Fruit fly (Drosophila melanogaster): ENCODE results near the gene MFS3.
A peak's percentile ranks its signal among the peaks of the same experiment; 100 is the strongest.

The MFS3 gene

dm6 chr2L:1158519-1159319 lies 15.7 kb downstream of the MFS3 start, which contains the start of gene Tango14 (continued):
- TF ChIP-seq CG4617 (GFP tag; optimal IDR thresholded peaks at IDR 0.05; ENCODE audit: borderline replicate concordance) = peak; percentile 34
- 0 out of 4 replicates have a peak, but pooled peaks have one; percentile 20 for TF ChIP-seq Dll (GFP tag; IDR thresholded peaks at IDR 0.05; ENCODE audit: partially characterized antibody)
- peak; percentile 95 for TF ChIP-seq bigmax (GFP tag; optimal IDR thresholded peaks at IDR 0.05)
- peak; percentile 59 for TF ChIP-seq sens (GFP tag)
- no peak for TF ChIP-seq sim (GFP tag; IDR thresholded peaks at IDR 0.05)
- peak; percentile 68 for TF ChIP-seq cwo (GFP tag; optimal IDR thresholded peaks at IDR 0.05)
- no peak for TF ChIP-seq HLH3B (GFP tag; IDR thresholded peaks at IDR 0.05)
- no peak for TF ChIP-seq CG11723 (GFP tag; optimal IDR thresholded peaks at IDR 0.05)
- 0 out of 4 replicates have a peak, but pooled peaks have one; percentile 34 for TF ChIP-seq chinmo (GFP tag; IDR thresholded peaks at IDR 0.05; ENCODE audit: partially characterized antibody)
- peak; percentile 45; the same call in 1 of the 2 replicates for TF ChIP-seq Bgb (GFP tag; IDR thresholded peaks at IDR 0.05; ENCODE audit: partially characterized antibody)
- no peak for TF ChIP-seq CG18476 (GFP tag; optimal IDR thresholded peaks at IDR 0.05)
- peak; percentile 68 for TF ChIP-seq Med (GFP tag)
- TF ChIP-seq zfh1 (GFP tag; IDR thresholded peaks at IDR 0.05) = 0 out of 3 replicates have a peak, but pooled peaks have one; percentile 28
- peak; percentile 46; the same call in 1 of the 2 replicates for TF ChIP-seq tna (GFP tag; IDR thresholded peaks at IDR 0.05; ENCODE audit: partially characterized antibody)
- TF ChIP-seq CG3995 (GFP tag; optimal IDR thresholded peaks at IDR 0.05) = peak; percentile 14
- TF ChIP-seq oc (tag; optimal IDR thresholded peaks at IDR 0.05) = no peak
- TF ChIP-seq ac (GFP tag; optimal IDR thresholded peaks at IDR 0.05) = no peak
- 0 out of 3 replicates have a peak, but pooled peaks have one; percentile 52 for TF ChIP-seq hb (GFP tag; IDR thresholded peaks at IDR 0.05; ENCODE audit: partially characterized antibody)
- TF ChIP-seq MESR4 (GFP tag; optimal IDR thresholded peaks at IDR 0.05) = peak; percentile 88
- TF ChIP-seq E2f2 (GFP tag; IDR thresholded peaks at IDR 0.05) = 0 out of 2 replicates have a peak, but pooled peaks have one; percentile 15
- no peak for TF ChIP-seq slou (GFP tag; optimal IDR thresholded peaks at IDR 0.05)
- no peak for TF ChIP-seq D19A (tag; optimal IDR thresholded peaks at IDR 0.05)
- 0 out of 2 replicates have a peak, but pooled peaks have one; percentile 2 for TF ChIP-seq Rx (GFP tag; IDR thresholded peaks at IDR 0.05)
- TF ChIP-seq sd (tag; optimal IDR thresholded peaks at IDR 0.05) = peak; percentile 96
- peak; percentile 78; the same call in 2 of the 3 replicates for TF ChIP-seq CG34422 (GFP tag; IDR thresholded peaks at IDR 0.05)

- TF ChIP-seq gcm (GFP tag; optimal IDR thresholded peaks at IDR 0.05) (peak; percentile 10), ase (GFP tag; IDR thresholded peaks at IDR 0.05) (no peak), CG4360 (GFP tag; IDR thresholded peaks at IDR 0.05) (no peak)
Observed at dm6 chr2L:1163538-1164143, 20.6 kb downstream of the MFS3 start, which contains the start of gene CG5080. TSS of gene CG5080 (minus strand) at chr2L:1163886.

- TF ChIP-seq Oli (tag; optimal IDR thresholded peaks at IDR 0.05) (no peak), ham (GFP tag; IDR thresholded peaks at IDR 0.05) (no peak), unc-4 (GFP tag; IDR thresholded peaks at IDR 0.05; ENCODE audit: partially characterized antibody) (peak; percentile 37; the same call in 1 of the 2 replicates), CG12659 (GFP tag; optimal IDR thresholded peaks at IDR 0.05) (peak; percentile 9), org-1 (GFP tag; optimal IDR thresholded peaks at IDR 0.05) (no peak), crc (GFP tag; optimal IDR thresholded peaks at IDR 0.05) (no peak), ems (GFP tag; optimal IDR thresholded peaks at IDR 0.05) (no peak), H2.0 (GFP tag; IDR thresholded peaks at IDR 0.05) (no peak), Hmx (GFP tag; optimal IDR thresholded peaks at IDR 0.05) (no peak), zfh1 (GFP tag; IDR thresholded peaks at IDR 0.05) (no peak), wdn (GFP tag; IDR thresholded peaks at IDR 0.05) (no peak), Myb (GFP tag; optimal IDR thresholded peaks at IDR 0.05) (peak; percentile 73), CG11247 (GFP tag; IDR thresholded peaks at IDR 0.05) (no peak), CG2678 (tag; optimal IDR thresholded peaks at IDR 0.05) (no peak), CG9817 (tag; optimal IDR thresholded peaks at IDR 0.05) (no peak), CG6683 (GFP tag; optimal IDR thresholded peaks at IDR 0.05) (no peak), CG3281 (GFP tag; optimal IDR thresholded peaks at IDR 0.05) (no peak), CG9932 (GFP tag; IDR thresholded peaks at IDR 0.05) (no peak), CG17186 (GFP tag; optimal IDR thresholded peaks at IDR 0.05) (no peak)
Observed at dm6 chr2L:1164294-1164693, 21.3 kb downstream of the MFS3 start, which contains the start of gene IntS14. TSS of gene IntS14 (plus strand) at chr2L:1164443.
